Worm (Caenorhabditis elegans): ENCODE measurements around the gene C06E7.2.

- TF ChIP-seq mab-5 (tag; optimal IDR thresholded peaks at IDR 0.05) = no peak
- no peak for TF ChIP-seq nhr-28 (tag; optimal IDR thresholded peaks at IDR 0.05)
- no peak for TF ChIP-seq M03D4.4 (tag; optimal IDR thresholded peaks at IDR 0.05)
- TF ChIP-seq lin-32 (GFP tag; optimal IDR thresholded peaks at IDR 0.05) = no peak
- no peak for TF ChIP-seq ztf-11 (tag; optimal IDR thresholded peaks at IDR 0.05)
- TF ChIP-seq unc-62 (GFP tag; optimal IDR thresholded peaks at IDR 0.05) = no peak
- TF ChIP-seq elt-1 (tag; optimal IDR thresholded peaks at IDR 0.05; ENCODE audit: borderline replicate concordance, insufficient read depth) = no peak
Observed at ce11 chrIV:5832801-5833200, 6.5 kb upstream of the C06E7.2 start.
